Fruit fly (Drosophila melanogaster) whole organism, embryonic: Measurements from ENCODE around the gene Papss.
A peak's percentile ranks its signal among the peaks of the same experiment; 100 is the strongest.

Experiments
- CG11085 ChIP-seq: fragments of 200-800 bp; sonication (Bioruptor generic); IDR thresholded peaks from 2 replicates; pipeline ENCODE4 v1.3.6; 2022; ENCODE audit warnings: missing biosample characterization, missing genetic modification characterization
- CG13296 ChIP-seq: fragments of 200-800 bp; sonication (Bioruptor generic); optimal IDR thresholded peaks from 3 replicates; lab custom pipeline; 2018; ENCODE audit warnings: missing biosample characterization, mild to moderate bottlenecking, missing genetic modification characterization
- CG15011 ChIP-seq: fragments of 200-800 bp; sonication (Bioruptor generic); optimal IDR thresholded peaks from 3 replicates; lab custom pipeline; 2018; ENCODE audit warnings: missing biosample characterization, mild to moderate bottlenecking, missing genetic modification characterization
- CG15514 ChIP-seq: fragments of 200-800 bp; sonication (Bioruptor generic); optimal IDR thresholded peaks from 3 replicates; lab custom pipeline; 2017; ENCODE audit warnings: missing biosample characterization, missing genetic modification characterization, mild to moderate bottlenecking, moderate library complexity, missing genetic modification reagents
- CG17568 ChIP-seq: fragments of 200-800 bp; sonication (Bioruptor generic); optimal IDR thresholded peaks from 2 replicates; lab custom pipeline; 2018; ENCODE audit warnings: missing biosample characterization, mild to moderate bottlenecking, missing genetic modification characterization, moderate library complexity
- CG17612 ChIP-seq: fragments of 200-800 bp; sonication (Bioruptor generic); IDR thresholded peaks from 2 replicates; pipeline ENCODE4 v1.3.6; 2022; ENCODE audit warnings: missing biosample characterization, missing genetic modification characterization
- CG17802 ChIP-seq: fragments of 200-800 bp; sonication (Bioruptor generic); optimal IDR thresholded peaks from 2 replicates; lab custom pipeline; 2018; ENCODE audit warnings: missing biosample characterization, mild to moderate bottlenecking, missing genetic modification characterization, moderate library complexity
- CG2712 ChIP-seq: fragments of 200-800 bp; optimal IDR thresholded peaks from 3 replicates; lab custom pipeline; 2019; ENCODE audit warnings: missing biosample characterization, mild to moderate bottlenecking, missing genetic modification characterization, moderate library complexity
- CG32767 ChIP-seq: fragments of 200-800 bp; sonication (Bioruptor generic); IDR thresholded peaks from 2 replicates; pipeline ENCODE4 v1.3.6; 2022; ENCODE audit warnings: missing biosample characterization, missing genetic modification characterization
- CG3281 ChIP-seq: fragments of 200-800 bp; sonication (Bioruptor generic); optimal IDR thresholded peaks from 3 replicates; lab custom pipeline; 2017; ENCODE audit warnings: missing biosample characterization, mild to moderate bottlenecking, missing genetic modification characterization
- CG3407 ChIP-seq: fragments of 200-800 bp; sonication (Bioruptor generic); optimal IDR thresholded peaks from 2 replicates; lab custom pipeline; 2018; ENCODE audit warnings: missing biosample characterization, mild to moderate bottlenecking, missing genetic modification characterization
- CG6254 ChIP-seq: fragments of 200-800 bp; sonication (Bioruptor generic); optimal IDR thresholded peaks from 3 replicates; lab custom pipeline; 2017; ENCODE audit warnings: mild to moderate bottlenecking, missing biosample characterization, missing genetic modification reagents, missing genetic modification characterization
- CG6813 ChIP-seq: fragments of 200-800 bp; sonication (Bioruptor generic); optimal IDR thresholded peaks from 2 replicates; lab custom pipeline; 2017; ENCODE audit warnings: missing biosample characterization, missing genetic modification characterization, mild to moderate bottlenecking, moderate library complexity, missing genetic modification reagents
- CG8089 ChIP-seq: fragments of 200-800 bp; sonication (Bioruptor generic); optimal IDR thresholded peaks from 3 replicates; lab custom pipeline; 2016; ENCODE audit warnings: missing biosample characterization, missing genetic modification characterization
- CG9817 ChIP-seq: fragments of 200-800 bp; sonication (Bioruptor generic); optimal IDR thresholded peaks from 2 replicates; lab custom pipeline; 2018; ENCODE audit warnings: missing biosample characterization, mild to moderate bottlenecking, missing genetic modification characterization, moderate library complexity
- Dbx ChIP-seq: fragments of 200-800 bp; sonication (Bioruptor generic); IDR thresholded peaks from 3 replicates; pipeline ENCODE4 v1.3.6; 2022; ENCODE audit warnings: missing biosample characterization, missing genetic modification characterization
- Deaf1 ChIP-seq: fragments of 200-800 bp; optimal IDR thresholded peaks from 3 replicates; lab custom pipeline; 2019; ENCODE audit warnings: missing biosample characterization, mild to moderate bottlenecking, missing genetic modification characterization, moderate library complexity
- Dip3 ChIP-seq: fragments of 200-800 bp; sonication (Bioruptor generic); optimal IDR thresholded peaks from 3 replicates; lab custom pipeline; 2016; ENCODE audit warnings: missing biosample characterization, missing genetic modification characterization
- Dref ChIP-seq: fragments of 200-800 bp; sonication (Bioruptor generic); IDR thresholded peaks from 2 replicates; pipeline ENCODE4 v1.3.6; 2022; ENCODE audit warnings: missing biosample characterization, missing genetic modification characterization
- E2f1 ChIP-seq: fragments of 200-800 bp; sonication (Bioruptor generic); IDR thresholded peaks from 2 replicates; pipeline ENCODE4 v1.3.6; 2022; ENCODE audit warnings: missing biosample characterization, missing genetic modification characterization
- Fer1 ChIP-seq: fragments of 200-800 bp; sonication (Bioruptor generic); optimal IDR thresholded peaks from 2 replicates; lab custom pipeline; 2017; ENCODE audit warnings: missing biosample characterization, mild to moderate bottlenecking, missing genetic modification characterization
- GATAe ChIP-seq: fragments of 200-800 bp; sonication (Bioruptor generic); conservative IDR thresholded peaks from 2 replicates; pipeline ENCODE4 v1.3.6; 2022; ENCODE audit warnings: missing biosample characterization, missing genetic modification characterization
- HHEX ChIP-seq: fragments of 200-800 bp; sonication (Bioruptor generic); optimal IDR thresholded peaks from 3 replicates; lab custom pipeline; 2017; ENCODE audit warnings: missing biosample characterization, mild to moderate bottlenecking, missing genetic modification characterization, missing genetic modification reagents
- HmgD ChIP-seq: fragments of 200-800 bp; sonication (Bioruptor generic); optimal IDR thresholded peaks from 3 replicates; lab custom pipeline; 2016; ENCODE audit warnings: missing biosample characterization, missing genetic modification characterization
- Hr39 ChIP-seq: fragments of >200 bp; optimal IDR thresholded peaks from 2 replicates; lab custom pipeline; 2017
- MBD-R2 ChIP-seq: fragments of 200-800 bp; sonication (Bioruptor generic); IDR thresholded peaks from 2 replicates; pipeline ENCODE4 v1.3.6; 2022; ENCODE audit warnings: missing biosample characterization, missing genetic modification characterization
- Myb ChIP-seq: fragments of 200-800 bp; sonication (Bioruptor generic); optimal IDR thresholded peaks from 2 replicates; lab custom pipeline; 2016; ENCODE audit warnings: missing biosample characterization, missing genetic modification characterization
- Sry-δ ChIP-seq: fragments of 200-800 bp; sonication (Bioruptor generic); optimal IDR thresholded peaks from 2 replicates; lab custom pipeline; 2016; ENCODE audit warnings: missing biosample characterization, missing genetic modification characterization
- bbx ChIP-seq: fragments of 200-800 bp; sonication (Bioruptor generic); IDR thresholded peaks from 2 replicates; pipeline ENCODE4 v1.3.6; 2022; ENCODE audit warnings: missing biosample characterization, missing genetic modification characterization; ENCODE audit not compliant: partially characterized antibody
- bowl ChIP-seq: fragments of 200-800 bp; sonication (Bioruptor generic); IDR thresholded peaks from 2 replicates; pipeline ENCODE4 v1.3.6; 2022; ENCODE audit warnings: missing biosample characterization, missing genetic modification characterization
- chm ChIP-seq: fragments of 200-800 bp; sonication (Bioruptor generic); IDR thresholded peaks from 2 replicates; pipeline ENCODE4 v1.3.6; 2022; ENCODE audit warnings: missing biosample characterization, missing genetic modification characterization
- dimm ChIP-seq: fragments of 200-800 bp; sonication (Bioruptor generic); IDR thresholded peaks from 2 replicates; pipeline ENCODE4 v1.3.6; 2022; ENCODE audit warnings: missing biosample characterization, missing genetic modification characterization
- fd102C ChIP-seq: fragments of 200-800 bp; sonication (Bioruptor generic); optimal IDR thresholded peaks from 2 replicates; lab custom pipeline; 2018; ENCODE audit warnings: missing biosample characterization, mild to moderate bottlenecking, missing genetic modification characterization, moderate library complexity
- ftz-f1 ChIP-seq: fragments of 200-800 bp; sonication (Bioruptor generic); optimal IDR thresholded peaks from 2 replicates; lab custom pipeline; 2016; ENCODE audit warnings: missing biosample characterization, missing genetic modification characterization
- fu2 ChIP-seq: fragments of 200-800 bp; sonication (Bioruptor generic); optimal IDR thresholded peaks from 2 replicates; lab custom pipeline; 2016; ENCODE audit warnings: missing biosample characterization, missing genetic modification characterization
- gcm ChIP-seq: fragments of 200-800 bp; sonication (Bioruptor generic); optimal IDR thresholded peaks from 2 replicates; lab custom pipeline; 2019; ENCODE audit warnings: missing biosample characterization, mild to moderate bottlenecking, missing genetic modification characterization, moderate library complexity
- grau ChIP-seq: fragments of 200-800 bp; optimal IDR thresholded peaks from 3 replicates; lab custom pipeline; 2019; ENCODE audit warnings: missing biosample characterization, mild to moderate bottlenecking, missing genetic modification characterization, moderate library complexity
- kni ChIP-seq: fragments of 200-800 bp; sonication (Bioruptor generic); optimal IDR thresholded peaks from 3 replicates; lab custom pipeline; 2017; ENCODE audit warnings: mild to moderate bottlenecking, missing biosample characterization, missing genetic modification reagents, missing genetic modification characterization
- lilli ChIP-seq: fragments of 200-800 bp; sonication (Bioruptor generic); optimal IDR thresholded peaks from 3 replicates; lab custom pipeline; 2016; ENCODE audit warnings: missing biosample characterization, missing genetic modification characterization
- nerfin-1 ChIP-seq: fragments of 200-800 bp; sonication (Bioruptor generic); optimal IDR thresholded peaks from 3 replicates; lab custom pipeline; 2019; ENCODE audit warnings: missing biosample characterization, mild to moderate bottlenecking, missing genetic modification characterization, moderate library complexity
- pfk ChIP-seq: fragments of 200-800 bp; sonication (Bioruptor generic); optimal IDR thresholded peaks from 2 replicates; lab custom pipeline; 2018; ENCODE audit warnings: missing biosample characterization, mild to moderate bottlenecking, missing genetic modification characterization, moderate library complexity
- sens ChIP-seq: fragments of 200-800 bp; sonication (Bioruptor generic); peaks from one replicate; lab custom pipeline; 2016; ENCODE audit warnings: missing biosample characterization, missing genetic modification characterization
- sim ChIP-seq: fragments of 200-800 bp; sonication (Bioruptor generic); IDR thresholded peaks from 2 replicates; pipeline ENCODE4 v1.3.6; 2022; ENCODE audit warnings: missing biosample characterization, missing genetic modification characterization
- so ChIP-seq: fragments of 200-800 bp; sonication (Bioruptor generic); IDR thresholded peaks from 3 replicates; pipeline ENCODE4 v1.3.6; 2022; ENCODE audit warnings: missing biosample characterization, missing genetic modification characterization
- sr ChIP-seq: fragments of 200-800 bp; sonication (Bioruptor generic); IDR thresholded peaks from 3 replicates; pipeline ENCODE4 v1.3.6; 2022; ENCODE audit warnings: missing biosample characterization, missing genetic modification characterization
- ssp ChIP-seq: fragments of 200-800 bp; sonication (Bioruptor generic); IDR thresholded peaks from 2 replicates; pipeline ENCODE4 v1.3.6; 2022; ENCODE audit warnings: missing biosample characterization, missing genetic modification characterization
- toy ChIP-seq: fragments of 200-800 bp; sonication (Bioruptor generic); IDR thresholded peaks from 2 replicates; pipeline ENCODE4 v1.3.6; 2022; ENCODE audit warnings: missing biosample characterization, missing genetic modification characterization
- vnd ChIP-seq: fragments of 200-800 bp; sonication (Bioruptor generic); IDR thresholded peaks from 3 replicates; pipeline ENCODE4 v1.3.6; 2022; ENCODE audit warnings: missing biosample characterization, missing genetic modification characterization; ENCODE audit not compliant: partially characterized antibody
- wor ChIP-seq: fragments of 200-800 bp; sonication (Bioruptor generic); IDR thresholded peaks from 2 replicates; pipeline ENCODE4 v1.3.6; 2022; ENCODE audit warnings: missing biosample characterization, missing genetic modification characterization
- yki ChIP-seq: fragments of >200 bp; optimal IDR thresholded peaks from 3 replicates; lab custom pipeline; 2018

The Papss gene

DNA sequence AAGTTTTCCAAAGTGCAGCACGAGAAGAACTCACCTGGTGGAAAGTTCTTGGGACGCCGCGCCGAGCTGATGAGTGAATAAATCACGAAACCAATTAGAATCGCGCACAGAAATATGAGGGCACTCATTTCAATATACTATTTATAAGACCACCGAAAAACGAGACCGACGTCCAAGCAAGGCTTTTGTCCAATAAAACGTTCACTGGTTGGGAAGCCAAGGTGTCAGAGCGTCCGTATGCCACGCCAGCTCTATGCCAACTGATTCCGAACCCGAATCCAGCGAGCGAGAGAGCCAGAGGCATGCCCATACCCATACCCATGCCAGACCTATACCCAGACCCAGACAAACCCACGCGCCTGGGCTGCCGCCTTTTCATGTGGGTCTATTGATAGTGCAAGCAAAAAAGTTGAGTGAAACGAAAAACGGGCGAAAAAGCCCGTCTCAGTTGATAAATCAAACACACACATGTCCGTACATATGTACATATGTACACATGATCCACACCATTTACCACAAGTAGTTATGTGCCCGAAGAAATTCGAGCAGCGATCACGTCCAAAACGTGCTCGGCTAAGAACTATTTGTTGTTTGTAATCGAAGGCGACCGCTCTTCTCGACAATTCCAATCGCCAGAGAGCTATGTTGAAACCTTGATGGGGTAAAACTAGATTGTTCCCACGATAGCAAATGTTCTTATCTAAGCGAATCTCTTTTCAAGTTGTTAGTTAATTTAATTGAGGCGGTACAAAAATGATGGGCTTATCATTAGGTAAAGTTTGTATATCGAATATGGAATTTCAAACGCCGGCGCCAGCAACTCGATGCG is 31.8 kb upstream of the Papss start, which contains the start of gene Cyp305a1 (continued):
- no peak for TF ChIP-seq Sry-δ (GFP tag; lab: Kevin White, UChicago)
- TF ChIP-seq Deaf1 (tag; lab: Kevin White, UChicago): peak; percentile 68
- 0 out of 3 replicates have a peak, but pooled peaks have one; percentile 44 for TF ChIP-seq Dbx (GFP tag; lab: Robert Waterston, UW)
- TF ChIP-seq gcm (GFP tag; lab: Kevin White, UChicago): peak; percentile 78
- TF ChIP-seq E2f1 (GFP tag; lab: Robert Waterston, UW): no peak
- no peak for TF ChIP-seq Dref
- peak; percentile 79 for TF ChIP-seq sens (GFP tag; lab: Kevin White, UChicago)
- peak; percentile 44 for TF ChIP-seq kni (GFP tag; lab: Kevin White, UChicago)
- peak; percentile 47 for TF ChIP-seq CG15514
- TF ChIP-seq so: no peak
- TF ChIP-seq pfk (GFP tag; lab: Kevin White, UChicago): peak; percentile 37
- peak; percentile 58 for TF ChIP-seq Fer1
- TF ChIP-seq bbx (GFP tag; lab: Robert Waterston, UW): no peak
- no peak for TF ChIP-seq chm
- peak; percentile 37 for TF ChIP-seq CG6813 (GFP tag; lab: Kevin White, UChicago)
- no peak for TF ChIP-seq wor (GFP tag; lab: Robert Waterston, UW)
- no peak for TF ChIP-seq fu2
- no peak for TF ChIP-seq CG32767 (GFP tag; lab: Robert Waterston, UW)
- peak; percentile 65; the same call in 2 of the 3 replicates for TF ChIP-seq sr (GFP tag; lab: Robert Waterston, UW)
- TF ChIP-seq Myb (GFP tag; lab: Kevin White, UChicago): no peak
- TF ChIP-seq CG15011 (GFP tag; lab: Kevin White, UChicago): no peak
- peak; percentile 11 for TF ChIP-seq CG13296
- no peak for TF ChIP-seq CG2712 (tag; lab: Kevin White, UChicago)
- TF ChIP-seq HHEX (GFP tag; lab: Kevin White, UChicago): peak; percentile 30
- TF ChIP-seq HmgD (GFP tag; lab: Kevin White, UChicago): no peak
- TF ChIP-seq CG8089 (GFP tag; lab: Kevin White, UChicago): no peak
- TF ChIP-seq dimm (GFP tag; lab: Robert Waterston, UW): no peak
- TF ChIP-seq vnd (GFP tag; lab: Robert Waterston, UW): no peak
- TF ChIP-seq CG17802 (tag; lab: Kevin White, UChicago): no peak
- TF ChIP-seq CG3281 (GFP tag; lab: Kevin White, UChicago): peak; percentile 14

DNA sequence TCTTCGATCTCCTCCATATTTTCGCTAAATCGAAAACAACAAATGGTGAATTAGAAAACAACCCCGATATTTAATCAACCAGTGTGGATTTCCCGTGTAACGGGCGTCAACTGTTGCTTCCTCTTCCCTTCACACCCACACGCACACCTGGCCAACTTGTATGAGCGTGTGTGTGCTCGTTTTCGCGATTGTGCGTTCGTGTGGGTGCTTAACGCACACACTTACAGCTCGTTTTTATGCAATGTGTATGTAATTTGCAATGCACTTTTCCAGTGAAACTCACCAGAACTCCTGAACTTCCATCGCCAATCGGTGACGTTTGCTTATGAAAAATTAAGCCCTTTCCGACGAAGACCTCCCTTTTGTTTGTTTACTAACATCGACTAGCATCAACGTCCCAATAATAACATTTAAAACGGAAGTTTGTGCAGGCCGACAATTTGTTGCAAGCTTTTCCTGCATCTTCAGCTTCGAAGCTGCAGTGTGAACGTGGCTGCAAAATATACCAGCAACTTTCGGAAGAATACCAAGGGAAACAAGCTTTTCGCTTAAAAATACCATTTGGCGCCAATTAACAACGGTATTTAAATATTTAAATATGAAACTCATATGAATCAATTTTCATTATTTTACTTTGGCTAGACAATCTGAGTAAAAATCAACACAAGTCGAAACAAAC is 29.5 kb upstream of the Papss start, which contains the start of gene cyc:
Gene cyc (minus strand): TSS at position 467 of the 679 bp plus-strand sequence.
- no peak for TF ChIP-seq CG9817 (tag; lab: Kevin White, UChicago)
- TF ChIP-seq ssp (GFP tag; lab: Robert Waterston, UW): 0 out of 2 replicates have a peak, but pooled peaks have one; percentile 26
- TF ChIP-seq CG11085 (GFP tag; lab: Robert Waterston, UW): no peak
- TF ChIP-seq sim (GFP tag; lab: Robert Waterston, UW): no peak
- no peak for TF ChIP-seq bowl (GFP tag; lab: Robert Waterston, UW)
- no peak for TF ChIP-seq CG3407
- no peak for TF ChIP-seq CG17612 (GFP tag; lab: Robert Waterston, UW)
- TF ChIP-seq GATAe (GFP tag; lab: Robert Waterston, UW): no peak
- no peak for TF ChIP-seq Hr39 (lab: Kevin White, UChicago)
- no peak for TF ChIP-seq fd102C (GFP tag; lab: Kevin White, UChicago)
- TF ChIP-seq CG6254: no peak
- TF ChIP-seq MBD-R2: peak; percentile 29; the same call in 1 of the 2 replicates
- TF ChIP-seq grau (tag; lab: Kevin White, UChicago): peak; percentile 39
- no peak for TF ChIP-seq Dip3 (GFP tag; lab: Kevin White, UChicago)
- no peak for TF ChIP-seq lilli (GFP tag; lab: Kevin White, UChicago)
- no peak for TF ChIP-seq toy (GFP tag; lab: Robert Waterston, UW)
- no peak for TF ChIP-seq yki (lab: Kevin White, UChicago)
- TF ChIP-seq nerfin-1: no peak
- TF ChIP-seq CG17568 (GFP tag; lab: Kevin White, UChicago): no peak
- no peak for TF ChIP-seq ftz-f1
